Worm (Caenorhabditis elegans): ENCODE measurements around the gene F54H5.3.

ce11 chrII:6581236-6581635, 40.8 kb upstream of the F54H5.3 start, which contains the start of gene C56C10.6:
- TF ChIP-seq him-1 (tag; optimal IDR thresholded peaks at IDR 0.05): no peak
- TF ChIP-seq W03F9.2 (tag; optimal IDR thresholded peaks at IDR 0.05): no peak

All from whole organism, L4/young adult.